Fruit fly (Drosophila melanogaster) Kc167 (cell line): ENCODE measurements around the gene atk.

Experiments
- Myc ChIP-seq: fragments of >200 bp; optimal IDR thresholded peaks from 2 replicates; lab custom pipeline; 2017; ENCODE audit warnings: missing external identifiers
- Sin3A ChIP-seq: fragments of >200 bp; optimal IDR thresholded peaks from 2 replicates; lab custom pipeline; 2018; ENCODE audit warnings: missing external identifiers
- h ChIP-seq: fragments of >200 bp; optimal IDR thresholded peaks from 3 replicates; lab custom pipeline; 2018; ENCODE audit warnings: missing external identifiers
- insv ChIP-seq: fragments of >200 bp; optimal IDR thresholded peaks from 3 replicates; lab custom pipeline; 2018; ENCODE audit warnings: missing external identifiers
- psq ChIP-seq: fragments of >200 bp; optimal IDR thresholded peaks from 2 replicates; lab custom pipeline; 2017; ENCODE audit warnings: missing external identifiers
- ttk ChIP-seq: sonication (Bioruptor generic); optimal IDR thresholded peaks from 2 replicates; lab custom pipeline; 2017; ENCODE audit warnings: missing external identifiers

The atk gene

dm6 chr3L:20447337-20447736 is 17.3 kb downstream of the atk start:
- TF ChIP-seq ttk (no peak), psq (no peak), insv (lab: Kevin White, UChicago) (no peak), Sin3A (lab: Kevin White, UChicago) (no peak), Myc (lab: Kevin White, UChicago) (no peak), h (lab: Kevin White, UChicago) (no peak)

dm6 chr3L:20446030-20446429 is 18.6 kb downstream of the atk start:
- TF ChIP-seq Sin3A (lab: Kevin White, UChicago) (no peak), psq (no peak), Myc (lab: Kevin White, UChicago) (no peak), insv (lab: Kevin White, UChicago) (no peak), h (lab: Kevin White, UChicago) (no peak), ttk (no peak)

dm6 chr3L:20444815-20445519 is 19.7 kb downstream of the atk start:
- TF ChIP-seq Myc (lab: Kevin White, UChicago) (no peak), h (lab: Kevin White, UChicago) (no peak), Sin3A (lab: Kevin White, UChicago) (no peak), psq (no peak), insv (lab: Kevin White, UChicago) (no peak)

- TF ChIP-seq Myc (lab: Kevin White, UChicago) (no peak), ttk (no peak), insv (lab: Kevin White, UChicago) (no peak), Sin3A (lab: Kevin White, UChicago) (no peak), psq (no peak), h (lab: Kevin White, UChicago) (no peak)
These were observed 21.9 kb downstream of the atk start for dm6 chr3L:20442674-20443313.

dm6 chr3L:20441632-20442469 is 22.8 kb downstream of the atk start, which contains the start of gene CG5910:
Gene CG5910 (plus strand): TSS chr3L:20442419.
- TF ChIP-seq Myc (lab: Kevin White, UChicago) (no peak), ttk (no peak), psq (no peak), h (lab: Kevin White, UChicago) (no peak), Sin3A (lab: Kevin White, UChicago) (no peak), insv (lab: Kevin White, UChicago) (no peak)

- no peak for TF ChIP-seq ttk
- TF ChIP-seq h (lab: Kevin White, UChicago): no peak
- no peak for TF ChIP-seq Sin3A (lab: Kevin White, UChicago)
- TF ChIP-seq Myc (lab: Kevin White, UChicago): no peak
- TF ChIP-seq psq: no peak
- TF ChIP-seq insv (lab: Kevin White, UChicago): no peak
These were observed 23.7 kb downstream of the atk start for dm6 chr3L:20440902-20441429.

dm6 chr3L:20439772-20440171 is 24.9 kb downstream of the atk start, which contains the start of gene Hpd:
Gene Hpd (minus strand): TSS chr3L:20439872.
- no peak for TF ChIP-seq insv (lab: Kevin White, UChicago)
- no peak for TF ChIP-seq psq
- no peak for TF ChIP-seq Myc (lab: Kevin White, UChicago)
- TF ChIP-seq ttk: no peak
- TF ChIP-seq Sin3A (lab: Kevin White, UChicago): no peak
- no peak for TF ChIP-seq h (lab: Kevin White, UChicago)

- no peak for TF ChIP-seq h (lab: Kevin White, UChicago)
- TF ChIP-seq Sin3A (lab: Kevin White, UChicago): no peak
- no peak for TF ChIP-seq Myc (lab: Kevin White, UChicago)
- no peak for TF ChIP-seq ttk
- no peak for TF ChIP-seq insv (lab: Kevin White, UChicago)
- no peak for TF ChIP-seq psq
These were observed 28.6 kb downstream of the atk start, which contains the start of the genes mRpL15 and CtIP for dm6 chr3L:20436069-20436468. Gene mRpL15 (minus strand): TSS chr3L:20436209. Gene CtIP (plus strand): TSS chr3L:20436250.

- no peak for TF ChIP-seq ttk
- no peak for TF ChIP-seq Sin3A (lab: Kevin White, UChicago)
- no peak for TF ChIP-seq h (lab: Kevin White, UChicago)
- TF ChIP-seq insv (lab: Kevin White, UChicago): no peak
- no peak for TF ChIP-seq Myc (lab: Kevin White, UChicago)
- no peak for TF ChIP-seq psq
These were observed 32.4 kb downstream of the atk start, which contains the start of the genes Las and Psn for dm6 chr3L:20432297-20432696. Gene Las (minus strand): TSS chr3L:20432361. Gene Psn (plus strand): TSS chr3L:20432468.

- no peak for TF ChIP-seq ttk
- no peak for TF ChIP-seq Myc (lab: Kevin White, UChicago)
- no peak for TF ChIP-seq Sin3A (lab: Kevin White, UChicago)
- TF ChIP-seq h (lab: Kevin White, UChicago): no peak
- TF ChIP-seq insv (lab: Kevin White, UChicago): no peak
- TF ChIP-seq psq: no peak
These were observed 33.0 kb downstream of the atk start for dm6 chr3L:20431619-20432018.

- TF ChIP-seq ttk (no peak), Myc (lab: Kevin White, UChicago) (no peak), psq (no peak), h (lab: Kevin White, UChicago) (no peak), insv (lab: Kevin White, UChicago) (no peak), Sin3A (lab: Kevin White, UChicago) (no peak)
These were observed 34.5 kb downstream of the atk start, which contains the start of gene CG5262 for dm6 chr3L:20430182-20430581. Gene CG5262 (minus strand): TSS chr3L:20430475.
